Fruit fly (Drosophila melanogaster) whole organism, prepupa: ENCODE results near the gene CG14448.

Source experiments
- Smox ChIP-seq: fragments of 200-800 bp; sonication (Bioruptor generic); optimal IDR thresholded peaks from 3 replicates; lab custom pipeline; 2016; ENCODE audit warnings: missing biosample characterization, missing genetic modification characterization
- acj6 ChIP-seq: fragments of 200-800 bp; sonication (Bioruptor generic); optimal IDR thresholded peaks from 3 replicates; lab custom pipeline; 2016; ENCODE audit warnings: missing biosample characterization, missing genetic modification characterization
- eg ChIP-seq: fragments of 200-800 bp; sonication (Bioruptor generic); IDR thresholded peaks from 3 replicates; pipeline ENCODE4 v1.3.6; 2022; ENCODE audit warnings: missing biosample characterization, missing genetic modification characterization

dm6 chr3L:22836768-22837167, 48.5 kb downstream of the CG14448 start, which contains the start of the genes CG11226 and CG45428:
- TF ChIP-seq acj6 (no peak), Smox (GFP tag; lab: Kevin White, UChicago) (no peak), eg (GFP tag; lab: Robert Waterston, UW) (no peak)
